Worm (Caenorhabditis elegans) whole organism, L2 larva: ENCODE data around the gene smg-4.

Experiments used
- C34F6.9 ChIP-seq: fragments of 150-350 bp; optimal IDR thresholded peaks from 2 replicates; lab custom pipeline; 2014; ENCODE audit warnings: missing biosample characterization, missing genetic modification characterization
- gmeb-1 ChIP-seq: fragments of 150-350 bp; optimal IDR thresholded peaks from 2 replicates; lab custom pipeline; 2014; ENCODE audit warnings: missing biosample characterization, missing genetic modification characterization

DNA sequence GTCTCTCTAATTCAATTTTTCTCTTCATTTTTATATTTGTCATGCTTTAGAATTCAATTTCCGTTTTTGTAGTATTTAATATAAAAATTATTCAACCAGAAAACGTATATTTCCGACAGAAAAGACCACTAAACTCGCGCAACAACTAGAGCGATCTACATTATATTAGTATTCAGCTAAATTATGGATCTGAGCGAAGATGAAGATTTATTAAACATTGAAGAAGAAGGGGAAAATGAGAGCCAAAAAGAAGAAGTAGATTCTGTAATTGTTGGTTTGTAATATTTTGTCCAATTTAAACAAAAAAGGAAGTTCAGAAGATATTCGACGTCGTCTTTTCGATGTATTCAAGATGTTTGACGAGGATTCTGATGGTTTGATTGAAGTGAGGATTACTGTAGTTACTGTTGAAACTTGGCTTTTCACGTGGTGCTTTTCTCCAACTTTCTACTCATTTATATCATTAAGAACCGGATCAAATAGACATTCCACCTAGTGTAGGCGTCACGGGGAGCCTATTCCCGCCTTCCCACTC, 43.6 kb downstream of the smg-4 start, which contains the start of gene cal-7:
- TF ChIP-seq C34F6.9 (tag; lab: Kevin White, UChicago): no peak
- no peak for TF ChIP-seq gmeb-1 (tag; lab: Kevin White, UChicago)
